Fruit fly (Drosophila melanogaster) whole organism: ENCODE measurements around the gene msopa.

Experiments
- CG8478 ChIP-seq: fragments of >200 bp; optimal IDR thresholded peaks from 2 replicates; lab custom pipeline; 2018; ENCODE audit warnings: inconsistent platforms
- EcR ChIP-seq, 2 experiments: fragments of >200 bp; optimal IDR thresholded peaks; 2 replicates each; lab custom pipeline; 2017; ENCODE audit warnings: missing biosample characterization in 2 of 2, missing genetic modification characterization in 2 of 2, missing genetic modification reagents in 2 of 2
- pan ChIP-seq: fragments of >200 bp; optimal IDR thresholded peaks from 2 replicates; lab custom pipeline; 2017
- psq ChIP-seq: fragments of >200 bp; optimal IDR thresholded peaks from 2 replicates; lab custom pipeline; 2017
- usp ChIP-seq: fragments of >200 bp; optimal IDR thresholded peaks from 2 replicates; lab custom pipeline; 2017; ENCODE audit warnings: missing biosample characterization, missing genetic modification characterization, mixed read lengths

dm6 chr3L:22065694-22066093, 16.8 kb upstream of the msopa start, which contains the start of gene CG14561:
- TF ChIP-seq EcR (GFP tag; optimal IDR thresholded peaks at IDR 0.05; lab: Kevin White, UChicago) (no peak), psq (lab: Kevin White, UChicago) (no peak), CG8478 (lab: Kevin White, UChicago) (no peak), usp (GFP tag; lab: Kevin White, UChicago) (no peak), pan (no peak)
